Fruit fly (Drosophila melanogaster): ENCODE data around the gene CG33995.

The CG33995 gene

dm6 chr2L:5092597-5092991 is 49.5 kb downstream of the CG33995 start:
- TF ChIP-seq CG11617 (GFP tag; optimal IDR thresholded peaks at IDR 0.05) (no peak), CG5204 (GFP tag; optimal IDR thresholded peaks at IDR 0.05) (no peak), CG14711 (tag; optimal IDR thresholded peaks at IDR 0.05) (no peak), CG12768 (GFP tag; optimal IDR thresholded peaks at IDR 0.05) (no peak), toe (GFP tag; optimal IDR thresholded peaks at IDR 0.05) (no peak), Crg-1 (GFP tag; optimal IDR thresholded peaks at IDR 0.05) (no peak), pad (GFP tag; optimal IDR thresholded peaks at IDR 0.05) (no peak)

dm6 chr2L:5092992-5093695 is 50.1 kb downstream of the CG33995 start, which contains the start of gene Pgant5:
TSS of gene Pgant5 (minus strand) at chr2L:5093592.
- peak; percentile 3 for TF ChIP-seq CG7101 (tag; optimal IDR thresholded peaks at IDR 0.05)
- TF ChIP-seq CG7045 (GFP tag; optimal IDR thresholded peaks at IDR 0.05), result peak; percentile 27
- TF ChIP-seq bab1 (GFP tag; optimal IDR thresholded peaks at IDR 0.05), result no peak
- TF ChIP-seq Clk (GFP tag; optimal IDR thresholded peaks at IDR 0.05), result no peak
- TF ChIP-seq CG5204 (GFP tag; optimal IDR thresholded peaks at IDR 0.05), result no peak
- peak; percentile 29 for TF ChIP-seq CG11617 (GFP tag; optimal IDR thresholded peaks at IDR 0.05)
- peak; percentile 4 for TF ChIP-seq pad (GFP tag; optimal IDR thresholded peaks at IDR 0.05)
- TF ChIP-seq Hr96 (GFP tag; optimal IDR thresholded peaks at IDR 0.05), result peak; percentile 63
- TF ChIP-seq tj (GFP tag; optimal IDR thresholded peaks at IDR 0.05), result peak; percentile 52
- TF ChIP-seq kay (GFP tag; ENCODE audit: borderline replicate concordance), result no peak
- TF ChIP-seq Mnt (GFP tag; optimal IDR thresholded peaks at IDR 0.05), result peak; percentile 49
- TF ChIP-seq Crg-1 (GFP tag; optimal IDR thresholded peaks at IDR 0.05), result no peak
- TF ChIP-seq toe (GFP tag; optimal IDR thresholded peaks at IDR 0.05), result no peak
- no peak for TF ChIP-seq cnc (optimal IDR thresholded peaks at IDR 0.05)
- peak; percentile 55 for TF ChIP-seq cic (GFP tag; optimal IDR thresholded peaks at IDR 0.05)
- peak; percentile 50 for TF ChIP-seq CG12768 (GFP tag; optimal IDR thresholded peaks at IDR 0.05)
- TF ChIP-seq CG14711 (tag; optimal IDR thresholded peaks at IDR 0.05), result no peak
- TF ChIP-seq CG33017 (tag; optimal IDR thresholded peaks at IDR 0.05), result peak; percentile 57
- TF ChIP-seq CG1620 (GFP tag; optimal IDR thresholded peaks at IDR 0.05), result peak; percentile 42
- TF ChIP-seq ovo (GFP tag; optimal IDR thresholded peaks at IDR 0.05), result no peak

dm6 chr2L:5093772-5094350 is 50.8 kb downstream of the CG33995 start, which contains the start of gene CG5828:
TSS of gene CG5828 (plus strand) at chr2L:5093976.
- TF ChIP-seq CG12768 (GFP tag; optimal IDR thresholded peaks at IDR 0.05) (no peak), bab1 (GFP tag; optimal IDR thresholded peaks at IDR 0.05) (peak; percentile 21), ovo (GFP tag; optimal IDR thresholded peaks at IDR 0.05) (peak; percentile 60)

dm6 chr2L:5095350-5095962 is 52.4 kb downstream of the CG33995 start:
- TF ChIP-seq Clk (GFP tag; optimal IDR thresholded peaks at IDR 0.05), result peak; percentile 10
- no peak for TF ChIP-seq CG1620 (GFP tag; optimal IDR thresholded peaks at IDR 0.05)
- peak; percentile 80 for TF ChIP-seq cic (GFP tag; optimal IDR thresholded peaks at IDR 0.05)
- TF ChIP-seq CG7045 (GFP tag; optimal IDR thresholded peaks at IDR 0.05), result peak; percentile 53
- peak; percentile 27 for TF ChIP-seq CG7101 (tag; optimal IDR thresholded peaks at IDR 0.05)
- TF ChIP-seq CG5204 (GFP tag; optimal IDR thresholded peaks at IDR 0.05), result no peak
- TF ChIP-seq CG33017 (tag; optimal IDR thresholded peaks at IDR 0.05), result peak; percentile 81
- no peak for TF ChIP-seq tj (GFP tag; optimal IDR thresholded peaks at IDR 0.05)
- TF ChIP-seq CG12768 (GFP tag; optimal IDR thresholded peaks at IDR 0.05), result peak; percentile 79
- no peak for TF ChIP-seq ovo (GFP tag; optimal IDR thresholded peaks at IDR 0.05)
- TF ChIP-seq pad (GFP tag; optimal IDR thresholded peaks at IDR 0.05), result peak; percentile 1
- TF ChIP-seq CG11617 (GFP tag; optimal IDR thresholded peaks at IDR 0.05), result peak; percentile 41
- no peak for TF ChIP-seq kay (GFP tag; ENCODE audit: borderline replicate concordance)

dm6 chr2L:5096222-5096621 is 53.2 kb downstream of the CG33995 start, which contains the start of gene CG4230:
TSS of gene CG4230 (plus strand) at chr2L:5096227.
- TF ChIP-seq CG7101 (tag; optimal IDR thresholded peaks at IDR 0.05) (no peak), CG1620 (GFP tag; optimal IDR thresholded peaks at IDR 0.05) (no peak), CG14711 (tag; optimal IDR thresholded peaks at IDR 0.05) (peak; percentile 11), Crg-1 (GFP tag; optimal IDR thresholded peaks at IDR 0.05) (no peak), Hr96 (GFP tag; optimal IDR thresholded peaks at IDR 0.05) (no peak), CG33017 (tag; optimal IDR thresholded peaks at IDR 0.05) (no peak), ovo (GFP tag; optimal IDR thresholded peaks at IDR 0.05) (no peak), cic (GFP tag; optimal IDR thresholded peaks at IDR 0.05) (peak; percentile 5), bab1 (GFP tag; optimal IDR thresholded peaks at IDR 0.05) (peak; percentile 45), kay (GFP tag; ENCODE audit: borderline replicate concordance) (no peak), Mnt (GFP tag; optimal IDR thresholded peaks at IDR 0.05) (peak; percentile 10), Clk (GFP tag; optimal IDR thresholded peaks at IDR 0.05) (no peak), cnc (optimal IDR thresholded peaks at IDR 0.05) (no peak), CG5204 (GFP tag; optimal IDR thresholded peaks at IDR 0.05) (no peak), CG12768 (GFP tag; optimal IDR thresholded peaks at IDR 0.05) (no peak), CG7045 (GFP tag; optimal IDR thresholded peaks at IDR 0.05) (no peak), toe (GFP tag; optimal IDR thresholded peaks at IDR 0.05) (no peak), CG11617 (GFP tag; optimal IDR thresholded peaks at IDR 0.05) (no peak), tj (GFP tag; optimal IDR thresholded peaks at IDR 0.05) (no peak), pad (GFP tag; optimal IDR thresholded peaks at IDR 0.05) (no peak)

dm6 chr2L:5096761-5097160 is 53.7 kb downstream of the CG33995 start:
- TF ChIP-seq toe (GFP tag; optimal IDR thresholded peaks at IDR 0.05) (no peak), CG11617 (GFP tag; optimal IDR thresholded peaks at IDR 0.05) (no peak), CG7101 (tag; optimal IDR thresholded peaks at IDR 0.05) (no peak), kay (GFP tag; ENCODE audit: borderline replicate concordance) (no peak), Clk (GFP tag; optimal IDR thresholded peaks at IDR 0.05) (no peak), CG12768 (GFP tag; optimal IDR thresholded peaks at IDR 0.05) (no peak), CG7045 (GFP tag; optimal IDR thresholded peaks at IDR 0.05) (no peak), tj (GFP tag; optimal IDR thresholded peaks at IDR 0.05) (no peak), Mnt (GFP tag; optimal IDR thresholded peaks at IDR 0.05) (no peak), ovo (GFP tag; optimal IDR thresholded peaks at IDR 0.05) (no peak), CG14711 (tag; optimal IDR thresholded peaks at IDR 0.05) (no peak)

Measured in whole organism, adult.